Worm (Caenorhabditis elegans) whole organism, mixed stage, embryonic: ENCODE data around the gene sdz-5.

Experiments used
- blmp-1 ChIP-seq: fragments of 150-350 bp; optimal IDR thresholded peaks from 2 replicates; lab custom pipeline; 2014; ENCODE audit warnings: missing biosample characterization, missing genetic modification characterization
- ceh-43 ChIP-seq: fragments of 200-800 bp; sonication (Bioruptor generic); optimal IDR thresholded peaks from 2 replicates; lab custom pipeline; 2018; ENCODE audit warnings: mild to moderate bottlenecking, missing genetic modification characterization, moderate library complexity, missing compliant biosample characterization
- ceh-83 ChIP-seq: fragments of 200-800 bp; sonication (Bioruptor generic); optimal IDR thresholded peaks from 2 replicates; lab custom pipeline; 2018; ENCODE audit warnings: mild to moderate bottlenecking, missing genetic modification characterization, missing compliant biosample characterization
- ces-1 ChIP-seq: fragments of 150-350 bp; optimal IDR thresholded peaks from 2 replicates; lab custom pipeline; 2014; ENCODE audit warnings: missing biosample characterization, missing genetic modification reagents, missing genetic modification characterization
- cnd-1 ChIP-seq: fragments of 200-800 bp; sonication (Bioruptor generic); optimal IDR thresholded peaks from 2 replicates; lab custom pipeline; 2018; ENCODE audit warnings: mild to moderate bottlenecking, missing genetic modification characterization, missing compliant biosample characterization
- elt-1 ChIP-seq: sonication (generic microtip); optimal IDR thresholded peaks from 2 replicates; lab custom pipeline; 2017; ENCODE audit warnings: missing genetic modification characterization, mild to moderate bottlenecking, missing compliant biosample characterization, antibody characterized with exemption, moderate library complexity, borderline replicate concordance; ENCODE audit not compliant: insufficient read depth
- flh-1 ChIP-seq: fragments of 200-800 bp; sonication (Bioruptor generic); optimal IDR thresholded peaks from 2 replicates; lab custom pipeline; 2018; ENCODE audit warnings: mild to moderate bottlenecking, missing genetic modification characterization, moderate library complexity, missing compliant biosample characterization
- ham-2 ChIP-seq: fragments of 200-800 bp; sonication (Bioruptor generic); optimal IDR thresholded peaks from 2 replicates; lab custom pipeline; 2018; ENCODE audit warnings: mild to moderate bottlenecking, missing genetic modification characterization, missing compliant biosample characterization
- lin-13 ChIP-seq: fragments of 150-350 bp; optimal IDR thresholded peaks from 2 replicates; lab custom pipeline; 2014; ENCODE audit warnings: missing biosample characterization, missing genetic modification characterization
- lin-32 ChIP-seq: fragments of 200-800 bp; sonication (Bioruptor generic); optimal IDR thresholded peaks from 2 replicates; lab custom pipeline; 2018; ENCODE audit warnings: mild to moderate bottlenecking, missing genetic modification characterization, missing compliant biosample characterization
- mab-5 ChIP-seq: fragments of 150-350 bp; optimal IDR thresholded peaks from 2 replicates; lab custom pipeline; 2014; ENCODE audit warnings: missing biosample characterization, missing genetic modification characterization
- mep-1 ChIP-seq: fragments of 150-350 bp; optimal IDR thresholded peaks from 2 replicates; lab custom pipeline; 2017; ENCODE audit warnings: missing biosample characterization, missing genetic modification reagents, missing genetic modification characterization, inconsistent platforms
- mls-2 ChIP-seq: sonication (generic microtip); optimal IDR thresholded peaks from 2 replicates; lab custom pipeline; 2016; ENCODE audit warnings: mild to moderate bottlenecking, missing genetic modification characterization, moderate library complexity, missing compliant biosample characterization
- nhr-12 ChIP-seq: fragments of 150-350 bp; optimal IDR thresholded peaks from 2 replicates; lab custom pipeline; 2014; ENCODE audit warnings: missing biosample characterization, missing genetic modification characterization
- nhr-2 ChIP-seq: fragments of 150-350 bp; optimal IDR thresholded peaks from 2 replicates; lab custom pipeline; 2014; ENCODE audit warnings: missing biosample characterization, missing genetic modification characterization
- nhr-28 ChIP-seq: fragments of 150-350 bp; optimal IDR thresholded peaks from 2 replicates; lab custom pipeline; 2014; ENCODE audit warnings: missing biosample characterization, missing genetic modification characterization
- nhr-76 ChIP-seq: sonication (generic microtip); optimal IDR thresholded peaks from 2 replicates; lab custom pipeline; 2017; ENCODE audit warnings: missing biosample characterization, missing genetic modification characterization
- pha-4 ChIP-seq: fragments of 150-350 bp; optimal IDR thresholded peaks from 2 replicates; lab custom pipeline; 2018; ENCODE audit warnings: missing biosample characterization, missing genetic modification reagents, missing genetic modification characterization
- sem-2 ChIP-seq: fragments of 200-800 bp; sonication (Bioruptor generic); optimal IDR thresholded peaks from 2 replicates; lab custom pipeline; 2018; ENCODE audit warnings: mild to moderate bottlenecking, missing genetic modification characterization, missing compliant biosample characterization
- snpc-4 ChIP-seq: fragments of 150-350 bp; optimal IDR thresholded peaks from 2 replicates; lab custom pipeline; 2014; ENCODE audit warnings: missing biosample characterization, missing genetic modification characterization
- tbx-8 ChIP-seq: fragments of 200-800 bp; sonication (Bioruptor generic); optimal IDR thresholded peaks from 2 replicates; lab custom pipeline; 2018; ENCODE audit warnings: mild to moderate bottlenecking, missing genetic modification characterization, moderate library complexity, missing compliant biosample characterization
- unc-62 ChIP-seq: fragments of 150-350 bp; optimal IDR thresholded peaks from 2 replicates; lab custom pipeline; 2014; ENCODE audit warnings: missing biosample characterization, missing genetic modification reagents, missing genetic modification characterization

Gene sdz-5

DNA sequence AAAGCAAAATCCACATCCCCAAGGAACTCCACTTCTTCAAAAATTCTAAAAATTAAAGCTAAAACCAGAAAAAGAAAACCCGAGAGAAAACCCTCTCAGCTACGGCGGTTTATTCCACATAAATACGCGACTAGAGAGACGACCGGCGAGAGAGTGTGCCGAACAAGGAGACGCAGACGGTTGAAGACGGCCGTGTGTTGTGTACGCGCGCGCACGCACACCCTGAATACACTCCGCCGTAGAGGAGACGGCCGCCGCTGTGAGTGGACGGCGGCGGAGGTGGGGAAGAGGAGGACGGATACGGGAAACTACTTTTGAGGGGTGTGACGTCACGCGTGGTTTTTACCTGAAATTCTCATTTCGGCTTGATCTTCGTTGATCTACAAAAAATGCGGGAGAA, 46.1 kb downstream of the sdz-5 start:
- peak; percentile 10 for TF ChIP-seq pha-4 (tag; lab: Kevin White, UChicago)
- TF ChIP-seq blmp-1 (tag; lab: Kevin White, UChicago), result no peak

DNA sequence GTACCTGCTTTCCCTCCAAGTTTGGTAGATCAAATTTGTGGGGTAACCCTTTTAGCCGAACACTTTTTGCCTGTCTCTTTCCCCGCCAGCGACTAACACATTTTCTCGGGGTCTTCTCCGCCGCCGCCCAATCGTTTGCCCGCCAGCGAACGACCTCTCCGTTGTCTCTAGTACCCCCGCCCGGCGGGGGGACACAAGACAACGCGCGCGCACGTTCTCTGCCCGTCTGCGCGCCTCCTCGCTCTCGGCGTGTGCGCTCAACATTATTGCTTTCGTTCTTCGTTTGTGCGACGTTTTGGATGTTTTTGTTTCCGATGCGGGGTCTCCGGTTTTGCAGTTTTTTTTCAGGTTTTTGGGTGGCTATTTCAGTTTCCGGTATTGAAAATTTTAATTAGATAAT, 47.0 kb downstream of the sdz-5 start:
- peak; percentile 41 for TF ChIP-seq mls-2 (tag; lab: Kevin White, UChicago)
- TF ChIP-seq nhr-2, result peak; percentile 15
- no peak for TF ChIP-seq lin-32
- peak; percentile 39 for TF ChIP-seq ham-2 (GFP tag; lab: Kevin White, UChicago)
- no peak for TF ChIP-seq mab-5 (tag; lab: Kevin White, UChicago)
- TF ChIP-seq lin-13 (tag; lab: Kevin White, UChicago), result peak; percentile 14
- TF ChIP-seq ceh-43 (GFP tag; lab: Kevin White, UChicago), result no peak

DNA sequence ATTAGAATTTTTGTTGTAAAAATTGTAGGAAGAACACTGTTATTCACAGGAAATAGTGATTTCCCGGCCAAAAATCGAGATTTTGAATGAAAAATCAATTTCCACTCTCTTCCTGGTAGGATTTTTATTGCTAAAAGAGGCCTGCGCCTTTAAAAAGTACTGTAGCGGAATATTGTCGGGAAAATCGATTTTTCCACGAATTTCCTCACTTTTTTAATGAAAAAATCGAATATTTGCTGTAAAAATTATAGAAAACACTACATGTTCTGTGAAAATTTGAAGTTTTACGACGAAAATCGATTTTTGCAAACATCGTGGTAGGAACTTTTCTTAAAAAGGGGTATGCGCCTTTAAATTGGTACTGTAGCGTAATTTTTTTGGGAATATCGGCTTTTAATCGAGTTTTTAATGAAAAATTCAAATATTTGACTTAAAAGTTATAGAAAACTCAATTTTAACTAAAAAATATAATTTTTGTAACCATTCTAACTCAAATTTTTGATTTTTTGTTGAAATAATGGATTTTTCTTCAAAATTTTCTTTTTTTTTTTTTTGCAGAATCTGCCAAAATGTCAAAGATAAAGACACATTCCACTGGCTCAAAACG, 47.9 kb downstream of the sdz-5 start, which contains the start of gene lin-8:
Gene lin-8 (plus strand): TSS at position 557 of the 607 bp plus-strand sequence.
- no peak for TF ChIP-seq nhr-28 (tag; lab: Kevin White, UChicago)
- no peak for TF ChIP-seq elt-1
- TF ChIP-seq pha-4 (tag; lab: Kevin White, UChicago), result no peak
- no peak for TF ChIP-seq nhr-12 (tag; lab: Kevin White, UChicago)
- TF ChIP-seq ceh-83 (GFP tag; lab: Kevin White, UChicago), result no peak
- no peak for TF ChIP-seq unc-62
- TF ChIP-seq ceh-43 (GFP tag; lab: Kevin White, UChicago), result no peak
- TF ChIP-seq mep-1 (tag; lab: Kevin White, UChicago), result no peak
- no peak for TF ChIP-seq tbx-8 (GFP tag; lab: Kevin White, UChicago)
- no peak for TF ChIP-seq snpc-4 (tag; lab: Kevin White, UChicago)
- no peak for TF ChIP-seq nhr-76 (tag; lab: Kevin White, UChicago)
- TF ChIP-seq ces-1, result no peak
- no peak for TF ChIP-seq lin-32
- no peak for TF ChIP-seq flh-1 (GFP tag; lab: Kevin White, UChicago)
- TF ChIP-seq sem-2, result no peak
- TF ChIP-seq cnd-1 (tag; lab: Kevin White, UChicago), result no peak
- TF ChIP-seq, all 35 proteins: peak for 0
